Worm (Caenorhabditis elegans): ENCODE results near the gene T25B2.3.

The T25B2.3 gene

DNA sequence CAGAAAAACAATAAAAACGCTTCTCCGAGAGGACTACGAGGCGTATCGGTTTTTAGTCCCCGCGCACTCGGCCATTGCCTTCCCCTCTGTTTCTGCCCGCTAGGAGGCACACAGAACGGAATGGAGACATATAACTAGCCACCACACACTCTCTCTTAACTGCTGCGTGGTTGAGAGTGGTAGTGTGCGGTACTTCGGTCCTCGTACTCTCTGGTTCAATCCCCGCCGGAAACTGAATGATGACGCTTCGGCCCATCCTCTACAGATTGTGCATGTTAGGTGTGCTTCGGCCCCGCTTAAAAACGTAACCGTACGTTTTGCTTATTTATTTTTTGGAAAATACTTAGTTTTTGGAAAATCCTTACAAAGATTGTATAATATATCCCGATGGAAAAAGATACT, 31.8 kb downstream of the T25B2.3 start, which contains the start of gene T13C5.6 (continued):
- TF ChIP-seq nhr-48 (tag; optimal IDR thresholded peaks at IDR 0.05) (peak; percentile 84), spr-3 (GFP tag; optimal IDR thresholded peaks at IDR 0.05) (peak; percentile 89), madf-5 (GFP tag; IDR thresholded peaks at IDR 0.05) (peak; percentile 89 to 95; a peak in 3 of 4 replicates), lin-1 (GFP tag; IDR thresholded peaks at IDR 0.05) (peak; percentile 95), hmg-1.1 (GFP tag; IDR thresholded peaks at IDR 0.05) (peak; percentile 98), dmd-6 (GFP tag; IDR thresholded peaks at IDR 0.05) (peak; percentile 88), mxl-2 (GFP tag; conservative IDR thresholded peaks at IDR 0.05) (peak; percentile 55; the same call in 1 of the 2 replicates), ZK337.2 (GFP tag; IDR thresholded peaks at IDR 0.05) (peak; percentile 91), nhr-42 (GFP tag; IDR thresholded peaks at IDR 0.05) (peak; percentile 90), rbr-2 (tag; optimal IDR thresholded peaks at IDR 0.05) (peak; percentile 94), hif-1 (tag; optimal IDR thresholded peaks at IDR 0.05) (peak; percentile 59 to 93), unc-39 (tag; optimal IDR thresholded peaks at IDR 0.05) (no peak), R02D3.7 (tag; optimal IDR thresholded peaks at IDR 0.05) (no peak), dmd-9 (GFP tag; IDR thresholded peaks at IDR 0.05) (peak; percentile 84), pqm-1 (tag; optimal IDR thresholded peaks at IDR 0.05) (peak; percentile 52), daf-19 (GFP tag; conservative IDR thresholded peaks at IDR 0.05) (peak; percentile 73), F10B5.3 (tag; optimal IDR thresholded peaks at IDR 0.05) (peak; percentile 68), fkh-10 (GFP tag; optimal IDR thresholded peaks at IDR 0.05) (peak; percentile 92), mxl-3 (GFP tag; optimal IDR thresholded peaks at IDR 0.05) (peak; percentile 89), lim-7 (GFP tag; IDR thresholded peaks at IDR 0.05) (peak; percentile 83), cey-2 (tag; optimal IDR thresholded peaks at IDR 0.05; ENCODE audit: borderline replicate concordance, insufficient read depth) (no peak), ceh-32 (tag; optimal IDR thresholded peaks at IDR 0.05; ENCODE audit: poor library complexity) (peak; percentile 74), zag-1 (tag; optimal IDR thresholded peaks at IDR 0.05) (peak; percentile 30), lin-29 (GFP tag; IDR thresholded peaks at IDR 0.05) (peak; percentile 78; the same call in 1 of the 2 replicates), madf-9 (GFP tag; conservative IDR thresholded peaks at IDR 0.05) (peak; percentile 84), duxl-1 (tag; optimal IDR thresholded peaks at IDR 0.05; ENCODE audit: poor library complexity) (peak; percentile 81), nhr-6 (tag; optimal IDR thresholded peaks at IDR 0.05) (peak; percentile 92), jun-1 (tag; optimal IDR thresholded peaks at IDR 0.05) (peak; percentile 80), ceh-28 (tag; optimal IDR thresholded peaks at IDR 0.05) (no peak), lir-3 (tag; optimal IDR thresholded peaks at IDR 0.05) (peak; percentile 89), Y5F2A.4 (GFP tag; optimal IDR thresholded peaks at IDR 0.05) (peak; percentile 83), nhr-102 (tag; optimal IDR thresholded peaks at IDR 0.05) (peak; percentile 92), daf-12 (tag; optimal IDR thresholded peaks at IDR 0.05) (no peak), D1046.2 (GFP tag; IDR thresholded peaks at IDR 0.05) (peak; percentile 68; the same call in 1 of the 2 replicates), skn-1 (tag; optimal IDR thresholded peaks at IDR 0.05) (no peak), egl-43 (GFP tag; IDR thresholded peaks at IDR 0.05) (peak; percentile 98), T20F7.1 (GFP tag; optimal IDR thresholded peaks at IDR 0.05) (peak; percentile 75), F37D6.2 (tag; optimal IDR thresholded peaks at IDR 0.05) (peak; percentile 91), pha-4 (GFP tag; IDR thresholded peaks at IDR 0.05) (peak; percentile 92), pha-4 (tag; optimal IDR thresholded peaks at IDR 0.05) (peak; percentile 9), nhr-76 (tag; optimal IDR thresholded peaks at IDR 0.05) (no peak), hlh-11 (tag; optimal IDR thresholded peaks at IDR 0.05) (peak; percentile 88), dpl-1 (GFP tag; optimal IDR thresholded peaks at IDR 0.05) (peak; percentile 64), dmd-8 (GFP tag; IDR thresholded peaks at IDR 0.05) (peak; percentile 83; the same call in 1 of the 2 replicates), Y75B8A.6 (GFP tag; IDR thresholded peaks at IDR 0.05) (0 out of 2 replicates have a peak, but pooled peaks have one; percentile 72), lin-15B (tag; optimal IDR thresholded peaks at IDR 0.05) (no peak), attf-4 (tag; optimal IDR thresholded peaks at IDR 0.05) (no peak), mdt-29 (GFP tag; IDR thresholded peaks at IDR 0.05) (peak; percentile 87), F44E2.7 (GFP tag; IDR thresholded peaks at IDR 0.05) (peak; percentile 84; the same call in 1 of the 2 replicates), nhr-10 (tag; optimal IDR thresholded peaks at IDR 0.05) (peak; percentile 41), nhr-11 (tag; optimal IDR thresholded peaks at IDR 0.05) (peak; percentile 88)

Measured in whole organism, L4 larva.